Fruit fly (Drosophila melanogaster) whole organism, embryonic: ENCODE data around the gene CG5355.

Experiments used
- Atf-2 ChIP-seq: fragments of 200-800 bp; sonication (Bioruptor generic); optimal IDR thresholded peaks from 2 replicates; lab custom pipeline; 2016; ENCODE audit warnings: missing biosample characterization, missing genetic modification characterization
- B-H1 ChIP-seq: fragments of 200-800 bp; sonication (Bioruptor generic); IDR thresholded peaks from 3 replicates; pipeline ENCODE4 v1.3.6; 2022; ENCODE audit warnings: missing biosample characterization, missing genetic modification characterization
- Bdp1 ChIP-seq: fragments of 200-800 bp; sonication (Bioruptor generic); optimal IDR thresholded peaks from 3 replicates; lab custom pipeline; 2016; ENCODE audit warnings: missing biosample characterization, missing genetic modification characterization
- Bgb ChIP-seq: fragments of 200-800 bp; sonication (Bioruptor generic); IDR thresholded peaks from 2 replicates; pipeline ENCODE4 v1.3.6; 2022; ENCODE audit warnings: missing biosample characterization, missing genetic modification characterization; ENCODE audit not compliant: partially characterized antibody
- CG10267 ChIP-seq: fragments of 200-800 bp; sonication (Bioruptor generic); optimal IDR thresholded peaks from 2 replicates; lab custom pipeline; 2018; ENCODE audit warnings: missing biosample characterization, mild to moderate bottlenecking, missing genetic modification characterization, moderate library complexity
- CG11695 ChIP-seq: fragments of 200-800 bp; sonication (Bioruptor generic); IDR thresholded peaks from 3 replicates; pipeline ENCODE4 v1.3.6; 2022; ENCODE audit warnings: missing biosample characterization, missing genetic modification characterization
- CG1233 ChIP-seq: fragments of 200-800 bp; sonication (Bioruptor generic); optimal IDR thresholded peaks from 4 replicates; lab custom pipeline; 2018; ENCODE audit warnings: missing biosample characterization, mild to moderate bottlenecking, missing genetic modification characterization
- CG13287 ChIP-seq: fragments of 200-800 bp; sonication (Bioruptor generic); IDR thresholded peaks from 2 replicates; pipeline ENCODE4 v1.3.6; 2022; ENCODE audit warnings: missing biosample characterization, missing genetic modification characterization; ENCODE audit not compliant: partially characterized antibody
- CG13424 ChIP-seq: fragments of 200-800 bp; sonication (Bioruptor generic); optimal IDR thresholded peaks from 2 replicates; lab custom pipeline; 2019; ENCODE audit warnings: missing biosample characterization, mild to moderate bottlenecking, missing genetic modification characterization, moderate library complexity
- CG14860 ChIP-seq: fragments of 200-800 bp; sonication (Bioruptor generic); IDR thresholded peaks from 3 replicates; pipeline ENCODE4 v1.3.6; 2022; ENCODE audit warnings: missing biosample characterization, missing genetic modification characterization; ENCODE audit not compliant: partially characterized antibody
- CG15479 ChIP-seq: fragments of 200-800 bp; sonication (Bioruptor generic); optimal IDR thresholded peaks from 3 replicates; lab custom pipeline; 2019; ENCODE audit warnings: missing biosample characterization, mild to moderate bottlenecking, missing genetic modification characterization, moderate library complexity
- CG17359 ChIP-seq: fragments of 200-800 bp; sonication (Bioruptor generic); optimal IDR thresholded peaks from 3 replicates; lab custom pipeline; 2018; ENCODE audit warnings: missing biosample characterization, mild to moderate bottlenecking, missing genetic modification characterization, moderate library complexity
- CG2120 ChIP-seq: fragments of 200-800 bp; sonication (Bioruptor generic); optimal IDR thresholded peaks from 3 replicates; lab custom pipeline; 2016; ENCODE audit warnings: missing biosample characterization, missing genetic modification characterization
- CG2712 ChIP-seq: fragments of 200-800 bp; optimal IDR thresholded peaks from 3 replicates; lab custom pipeline; 2019; ENCODE audit warnings: missing biosample characterization, mild to moderate bottlenecking, missing genetic modification characterization, moderate library complexity
- CG30403 ChIP-seq: fragments of 200-800 bp; sonication (Bioruptor generic); optimal IDR thresholded peaks from 3 replicates; lab custom pipeline; 2016; ENCODE audit warnings: missing biosample characterization, missing genetic modification characterization
- CG3407 ChIP-seq: fragments of 200-800 bp; sonication (Bioruptor generic); optimal IDR thresholded peaks from 2 replicates; lab custom pipeline; 2018; ENCODE audit warnings: missing biosample characterization, mild to moderate bottlenecking, missing genetic modification characterization
- CG34224 ChIP-seq: fragments of 200-800 bp; sonication (Bioruptor generic); IDR thresholded peaks from 3 replicates; pipeline ENCODE4 v1.3.6; 2022; ENCODE audit warnings: missing biosample characterization, missing genetic modification characterization; ENCODE audit not compliant: partially characterized antibody
- CG3995 ChIP-seq: fragments of 200-800 bp; sonication (Bioruptor generic); optimal IDR thresholded peaks from 3 replicates; lab custom pipeline; 2016; ENCODE audit warnings: missing biosample characterization, missing genetic modification characterization
- CG4820 ChIP-seq: fragments of 200-800 bp; sonication (Bioruptor generic); optimal IDR thresholded peaks from 3 replicates; lab custom pipeline; 2016; ENCODE audit warnings: missing biosample characterization, missing genetic modification characterization
- CG4854 ChIP-seq: fragments of 200-800 bp; sonication (Bioruptor generic); optimal IDR thresholded peaks from 2 replicates; lab custom pipeline; 2016; ENCODE audit warnings: missing biosample characterization, missing genetic modification characterization, inconsistent platforms
- CG6175 ChIP-seq: fragments of 200-800 bp; sonication (Bioruptor generic); IDR thresholded peaks from 3 replicates; pipeline ENCODE4 v1.3.6; 2022; ENCODE audit warnings: missing biosample characterization, missing genetic modification characterization
- CG8281 ChIP-seq: fragments of 200-800 bp; sonication (Bioruptor generic); optimal IDR thresholded peaks from 2 replicates; lab custom pipeline; 2018; ENCODE audit warnings: missing biosample characterization, mild to moderate bottlenecking, missing genetic modification characterization, moderate library complexity
- Doc2 ChIP-seq: fragments of 200-800 bp; sonication (Bioruptor generic); IDR thresholded peaks from 2 replicates; pipeline ENCODE4 v1.3.6; 2022; ENCODE audit warnings: missing biosample characterization, missing genetic modification characterization
- Dref ChIP-seq: fragments of 200-800 bp; sonication (Bioruptor generic); IDR thresholded peaks from 2 replicates; pipeline ENCODE4 v1.3.6; 2022; ENCODE audit warnings: missing biosample characterization, missing genetic modification characterization
- Drgx ChIP-seq: fragments of 200-800 bp; sonication (Bioruptor generic); IDR thresholded peaks from 2 replicates; pipeline ENCODE4 v1.3.6; 2022; ENCODE audit warnings: missing biosample characterization, missing genetic modification characterization
- Hr39 ChIP-seq: fragments of >200 bp; optimal IDR thresholded peaks from 2 replicates; lab custom pipeline; 2017
- MTF-1 ChIP-seq: fragments of 200-800 bp; sonication (Bioruptor generic); optimal IDR thresholded peaks from 2 replicates; lab custom pipeline; 2018; ENCODE audit warnings: missing biosample characterization, mild to moderate bottlenecking, missing genetic modification characterization, borderline replicate concordance
- Med ChIP-seq: fragments of 200-800 bp; sonication (Bioruptor generic); peaks from one replicate; lab custom pipeline; 2016; ENCODE audit warnings: missing biosample characterization, missing genetic modification characterization, mild to moderate bottlenecking, inconsistent platforms, moderate library complexity
- NfI ChIP-seq: fragments of 200-800 bp; sonication (Bioruptor generic); optimal IDR thresholded peaks from 3 replicates; lab custom pipeline; 2018; ENCODE audit warnings: missing biosample characterization, mild to moderate bottlenecking, missing genetic modification characterization, moderate library complexity
- Scr ChIP-seq: fragments of 200-800 bp; sonication (Bioruptor generic); IDR thresholded peaks from 2 replicates; pipeline ENCODE4 v1.3.6; 2022; ENCODE audit warnings: missing biosample characterization, missing genetic modification characterization; ENCODE audit not compliant: partially characterized antibody
- Sry-δ ChIP-seq: fragments of 200-800 bp; sonication (Bioruptor generic); optimal IDR thresholded peaks from 2 replicates; lab custom pipeline; 2016; ENCODE audit warnings: missing biosample characterization, missing genetic modification characterization
- Xrp1 ChIP-seq: fragments of 200-800 bp; sonication (Bioruptor generic); IDR thresholded peaks from 2 replicates; pipeline ENCODE4 v1.3.6; 2022; ENCODE audit warnings: missing biosample characterization, missing genetic modification characterization
- YL-1 ChIP-seq: fragments of 200-800 bp; sonication (Bioruptor generic); optimal IDR thresholded peaks from 3 replicates; lab custom pipeline; 2017; ENCODE audit warnings: missing biosample characterization, mild to moderate bottlenecking, missing genetic modification characterization
- aop ChIP-seq: fragments of 200-800 bp; sonication (Bioruptor generic); IDR thresholded peaks from 2 replicates; pipeline ENCODE4 v1.3.6; 2022; ENCODE audit warnings: missing biosample characterization, missing genetic modification characterization
- ash1 ChIP-seq: fragments of 200-800 bp; sonication (Bioruptor generic); optimal IDR thresholded peaks from 2 replicates; lab custom pipeline; 2018; ENCODE audit warnings: missing biosample characterization, mild to moderate bottlenecking, missing genetic modification characterization
- cg ChIP-seq: fragments of 200-800 bp; sonication (Bioruptor generic); optimal IDR thresholded peaks from 3 replicates; lab custom pipeline; 2019; ENCODE audit warnings: missing biosample characterization, mild to moderate bottlenecking, missing genetic modification characterization, moderate library complexity
- esg ChIP-seq: fragments of 200-800 bp; sonication (Bioruptor generic); conservative IDR thresholded peaks from 2 replicates; pipeline ENCODE4 v1.3.6; 2022; ENCODE audit warnings: missing biosample characterization, missing genetic modification characterization
- grn ChIP-seq: fragments of 200-800 bp; sonication (Bioruptor generic); optimal IDR thresholded peaks from 3 replicates; lab custom pipeline; 2017; ENCODE audit warnings: missing biosample characterization, missing genetic modification characterization
- ham ChIP-seq: fragments of 200-800 bp; sonication (Bioruptor generic); IDR thresholded peaks from 2 replicates; pipeline ENCODE4 v1.3.6; 2022; ENCODE audit warnings: missing biosample characterization, missing genetic modification characterization
- her ChIP-seq: fragments of 200-800 bp; sonication (Bioruptor generic); optimal IDR thresholded peaks from 2 replicates; lab custom pipeline; 2016; ENCODE audit warnings: missing biosample characterization, missing genetic modification characterization
- inv ChIP-seq: fragments of 200-800 bp; sonication (Bioruptor generic); IDR thresholded peaks from 2 replicates; pipeline ENCODE4 v1.3.6; 2022; ENCODE audit warnings: missing biosample characterization, missing genetic modification characterization; ENCODE audit not compliant: partially characterized antibody
- ken ChIP-seq: fragments of 200-800 bp; sonication (Bioruptor generic); IDR thresholded peaks from 3 replicates; pipeline ENCODE4 v1.3.6; 2022; ENCODE audit warnings: missing biosample characterization, missing genetic modification characterization
- klu ChIP-seq: fragments of 200-800 bp; sonication (Bioruptor generic); IDR thresholded peaks from 2 replicates; pipeline ENCODE4 v1.3.6; 2022; ENCODE audit warnings: missing biosample characterization, missing genetic modification characterization
- lola ChIP-seq, 3 experiments: fragments of >200 bp in 2 of 3; fragments of 200-800 bp in 1 of 3; sonication (Bioruptor generic) in 1 of 3; optimal IDR thresholded peaks; 2 replicates each; lab custom pipeline; 2017 to 2019; ENCODE audit warnings: missing biosample characterization in 3 of 3, missing genetic modification characterization in 3 of 3, mild to moderate bottlenecking in 1 of 3, moderate library complexity in 1 of 3
- odd ChIP-seq: fragments of 200-800 bp; sonication (Bioruptor generic); optimal IDR thresholded peaks from 2 replicates; lab custom pipeline; 2017; ENCODE audit warnings: missing biosample characterization, mild to moderate bottlenecking, missing genetic modification characterization
- phol ChIP-seq: fragments of 200-800 bp; sonication (Bioruptor generic); optimal IDR thresholded peaks from 3 replicates; lab custom pipeline; 2018; ENCODE audit warnings: missing biosample characterization, mild to moderate bottlenecking, missing genetic modification characterization, moderate library complexity
- sens ChIP-seq: fragments of 200-800 bp; sonication (Bioruptor generic); peaks from one replicate; lab custom pipeline; 2016; ENCODE audit warnings: missing biosample characterization, missing genetic modification characterization
- sr ChIP-seq: fragments of 200-800 bp; sonication (Bioruptor generic); IDR thresholded peaks from 3 replicates; pipeline ENCODE4 v1.3.6; 2022; ENCODE audit warnings: missing biosample characterization, missing genetic modification characterization
- tgo ChIP-seq: fragments of 200-800 bp; sonication (Bioruptor generic); IDR thresholded peaks from 3 replicates; pipeline ENCODE4 v1.3.6; 2022; ENCODE audit warnings: missing biosample characterization, missing genetic modification characterization
- zen2 ChIP-seq: fragments of 200-800 bp; sonication (Bioruptor generic); IDR thresholded peaks from 3 replicates; pipeline ENCODE4 v1.3.6; 2022; ENCODE audit warnings: missing biosample characterization, missing genetic modification characterization; ENCODE audit not compliant: partially characterized antibody

The CG5355 gene

DNA sequence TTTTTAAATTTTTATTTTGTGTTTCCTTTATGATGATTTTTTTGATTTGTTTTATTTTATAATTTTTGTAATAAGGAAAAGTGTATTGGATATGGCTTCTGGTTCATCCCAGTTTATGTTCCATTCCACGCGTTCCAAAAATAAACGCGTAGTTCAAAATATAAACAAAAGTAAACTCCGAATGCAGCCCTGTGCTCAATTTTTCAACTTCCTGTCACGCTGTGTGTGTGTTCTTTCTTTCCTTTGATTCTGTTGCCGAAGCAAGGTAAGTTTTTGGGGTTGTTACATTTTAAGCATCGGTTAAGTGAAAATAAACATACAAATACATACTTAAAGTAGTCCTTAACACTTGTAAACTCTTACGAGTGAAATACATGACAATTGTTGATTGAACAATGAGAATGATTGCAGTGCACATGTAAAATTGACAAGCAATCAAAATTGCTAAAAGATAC is 5.1 kb downstream of the CG5355 start, which contains the start of the genes Ip259 and RpS27A (continued):
- TF ChIP-seq MTF-1 (no peak), CG30403 (peak; percentile 56), Med (GFP tag; lab: Kevin White, UChicago) (peak; percentile 97), Hr39 (lab: Kevin White, UChicago) (no peak), klu (GFP tag; lab: Robert Waterston, UW) (no peak), CG1233 (peak; percentile 89), CG2712 (tag; lab: Kevin White, UChicago) (peak; percentile 79), her (GFP tag; lab: Kevin White, UChicago) (peak; percentile 65), CG11695 (GFP tag; lab: Robert Waterston, UW) (peak; percentile 57; the same call in 2 of the 3 replicates), CG4820 (GFP tag; lab: Kevin White, UChicago) (peak; percentile 45), B-H1 (GFP tag; lab: Robert Waterston, UW) (peak; percentile 47; the same call in 2 of the 3 replicates), CG13424 (tag; lab: Kevin White, UChicago) (peak; percentile 45), Atf-2 (GFP tag; lab: Kevin White, UChicago) (peak; percentile 47), cg (GFP tag; lab: Kevin White, UChicago) (no peak), odd (GFP tag; lab: Kevin White, UChicago) (peak; percentile 65), esg (GFP tag; lab: Robert Waterston, UW) (peak; percentile 31; the same call in 1 of the 2 replicates), YL-1 (GFP tag; lab: Kevin White, UChicago) (peak; percentile 93), ken (GFP tag; lab: Robert Waterston, UW) (peak; percentile 77), Xrp1 (no peak), CG17359 (tag; lab: Kevin White, UChicago) (peak; percentile 75), tgo (GFP tag; lab: Robert Waterston, UW) (peak; percentile 55), Doc2 (GFP tag; lab: Robert Waterston, UW) (no peak), Drgx (0 out of 2 replicates have a peak, but pooled peaks have one; percentile 5), CG3407 (GFP tag; lab: Kevin White, UChicago) (peak; percentile 70), sr (no peak; the same call in 1 of the 3 replicates), ash1 (GFP tag; lab: Kevin White, UChicago) (no peak), CG8281 (tag; lab: Kevin White, UChicago) (peak; percentile 47), Bdp1 (GFP tag; lab: Kevin White, UChicago) (no peak), grn (no peak), NfI (GFP tag; lab: Kevin White, UChicago) (peak; percentile 93), CG4854 (GFP tag; lab: Kevin White, UChicago) (peak; percentile 57), ham (no peak), CG6175 (GFP tag; lab: Robert Waterston, UW) (no peak)

DNA sequence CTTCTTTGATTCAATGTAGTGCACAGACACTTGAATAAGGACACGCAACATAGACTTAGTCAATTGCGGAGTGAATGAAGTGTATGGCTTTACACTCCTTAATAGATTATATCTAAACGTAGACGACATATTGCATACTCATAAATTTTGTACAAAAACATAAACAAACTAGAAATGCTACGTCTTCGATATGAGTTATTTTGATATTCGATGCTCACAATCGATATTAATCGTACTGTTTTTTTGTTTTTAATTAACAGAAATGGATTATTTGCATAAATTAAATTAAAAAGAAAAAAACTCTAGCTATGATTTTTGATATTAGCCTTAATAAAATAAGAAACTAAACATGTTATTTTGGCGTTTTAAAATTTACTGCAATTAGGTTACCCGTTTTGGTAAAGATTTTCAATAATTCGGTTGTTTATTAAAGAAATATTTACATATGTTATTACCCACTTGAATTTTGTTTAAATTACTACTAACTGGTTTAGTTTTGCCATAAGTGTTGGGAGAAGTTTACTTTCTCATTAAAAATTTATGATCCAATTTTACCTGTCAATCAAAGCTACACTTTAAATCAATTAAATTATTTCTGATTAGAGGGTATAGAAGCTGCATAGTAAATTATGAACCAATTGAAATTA is 8.1 kb downstream of the CG5355 start, which contains the start of the genes CG17768, LSm-4 and Ir31a:
TSS of gene CG17768 (minus strand) at position 196 of the 647 bp plus-strand sequence.
TSS of gene LSm-4 (minus strand) at position 196 of the 647 bp plus-strand sequence.
TSS of gene Ir31a (plus strand) at position 558 of the 647 bp plus-strand sequence.
- TF ChIP-seq CG10267 (tag; lab: Kevin White, UChicago) (peak; percentile 1), Bgb (peak; percentile 80), lola (GFP tag; optimal IDR thresholded peaks at IDR 0.05; lab: Kevin White, UChicago) (no peak), aop (GFP tag; lab: Robert Waterston, UW) (no peak), CG13287 (peak; percentile 87), Sry-δ (GFP tag; lab: Kevin White, UChicago) (peak; percentile 72), CG3995 (peak; percentile 15), CG34224 (GFP tag; lab: Robert Waterston, UW) (peak; percentile 85), CG15479 (GFP tag; lab: Kevin White, UChicago) (no peak), Dref (GFP tag; lab: Robert Waterston, UW) (peak; percentile 66), CG14860 (GFP tag; lab: Robert Waterston, UW) (peak; percentile 68), Scr (GFP tag; lab: Robert Waterston, UW) (peak; percentile 87), sens (peak; percentile 22), inv (GFP tag; lab: Robert Waterston, UW) (peak; percentile 60), zen2 (peak; percentile 46; the same call in 1 of the 3 replicates), CG2120 (no peak), phol (tag; lab: Kevin White, UChicago) (peak; percentile 11)
